Worm (Caenorhabditis elegans) whole organism, late embryonic: ENCODE measurements around the gene F36H1.12.

Source experiments
- C08G9.2 ChIP-seq: sonication (generic microtip); optimal IDR thresholded peaks from 2 replicates; lab custom pipeline; 2016; ENCODE audit warnings: mild to moderate bottlenecking, missing genetic modification characterization, moderate library complexity, missing compliant biosample characterization
- elt-4 ChIP-seq: sonication (generic microtip); optimal IDR thresholded peaks from 2 replicates; lab custom pipeline; 2016; ENCODE audit warnings: missing genetic modification characterization, missing compliant biosample characterization
- tbx-2 ChIP-seq: sonication (generic microtip); optimal IDR thresholded peaks from 2 replicates; lab custom pipeline; 2016; ENCODE audit warnings: missing genetic modification characterization, missing compliant biosample characterization

ce11 chrIV:11006383-11006782 is 47.1 kb downstream of the F36H1.12 start:
- no peak for TF ChIP-seq tbx-2 (tag; lab: Kevin White, UChicago)
- TF ChIP-seq C08G9.2 (tag; lab: Kevin White, UChicago): no peak
- TF ChIP-seq elt-4: no peak
